Fruit fly (Drosophila melanogaster): Measurements from ENCODE around the gene CG14262.

DNA sequence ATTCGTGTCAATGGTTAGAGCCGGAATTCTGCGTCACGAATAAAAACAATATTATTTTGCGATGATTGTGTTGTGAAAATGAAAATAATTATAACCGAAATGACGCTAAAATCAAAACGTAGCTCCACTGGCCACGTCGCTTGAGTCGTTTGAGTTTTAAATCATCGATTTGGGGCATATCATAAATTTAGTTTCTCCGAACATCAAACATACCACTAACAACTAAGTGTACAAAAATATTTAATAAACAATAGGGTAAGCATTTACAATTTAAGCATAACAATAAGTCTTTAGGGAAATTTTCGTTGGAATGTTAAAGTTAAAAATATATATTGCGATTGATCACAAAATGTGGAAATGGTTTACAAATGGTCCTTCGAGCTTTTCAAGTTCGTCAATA, 14.3 kb downstream of the CG14262 start, which contains the start of the genes TTLL6B and TfIIA-L:
- TF ChIP-seq CG16779 (tag; optimal IDR thresholded peaks at IDR 0.05) (no peak), CG1621 (tag; optimal IDR thresholded peaks at IDR 0.05) (no peak), lz (GFP tag; optimal IDR thresholded peaks at IDR 0.05) (no peak), Sox102F (GFP tag; optimal IDR thresholded peaks at IDR 0.05) (no peak), Met (GFP tag; optimal IDR thresholded peaks at IDR 0.05) (no peak), CG8119 (GFP tag; IDR thresholded peaks at IDR 0.05) (no peak), CG3919 (GFP tag; optimal IDR thresholded peaks at IDR 0.05) (no peak), acj6 (GFP tag; optimal IDR thresholded peaks at IDR 0.05) (no peak), CG11294 (GFP tag; IDR thresholded peaks at IDR 0.05) (no peak), eg (GFP tag; IDR thresholded peaks at IDR 0.05) (no peak), Eip75B (GFP tag; optimal IDR thresholded peaks at IDR 0.05) (no peak), CG10669 (GFP tag; optimal IDR thresholded peaks at IDR 0.05) (no peak), Eip93F (GFP tag; optimal IDR thresholded peaks at IDR 0.05) (no peak), salr (GFP tag; optimal IDR thresholded peaks at IDR 0.05) (no peak)

All from whole organism, prepupa.